Fruit fly (Drosophila melanogaster) whole organism, embryonic: ENCODE results near the gene CG42592.

Experiments used
- Adf1 ChIP-seq: fragments of 200-800 bp; sonication (Bioruptor generic); IDR thresholded peaks from 2 replicates; pipeline ENCODE4 v1.3.6; 2022; ENCODE audit warnings: missing biosample characterization, missing genetic modification characterization
- Bgb ChIP-seq: fragments of 200-800 bp; sonication (Bioruptor generic); IDR thresholded peaks from 2 replicates; pipeline ENCODE4 v1.3.6; 2022; ENCODE audit warnings: missing biosample characterization, missing genetic modification characterization; ENCODE audit not compliant: partially characterized antibody
- CG10366 ChIP-seq: fragments of 200-800 bp; sonication (Bioruptor generic); IDR thresholded peaks from 2 replicates; pipeline ENCODE4 v1.3.6; 2022; ENCODE audit warnings: missing biosample characterization, missing genetic modification characterization
- CG12104 ChIP-seq: fragments of 200-800 bp; sonication (Bioruptor generic); optimal IDR thresholded peaks from 3 replicates; lab custom pipeline; 2016; ENCODE audit warnings: missing biosample characterization, missing genetic modification characterization
- CG12391 ChIP-seq: fragments of 200-800 bp; sonication (Bioruptor generic); optimal IDR thresholded peaks from 3 replicates; lab custom pipeline; 2018; ENCODE audit warnings: missing biosample characterization, mild to moderate bottlenecking, missing genetic modification characterization, moderate library complexity
- CG15269 ChIP-seq: fragments of 200-800 bp; sonication (Bioruptor generic); optimal IDR thresholded peaks from 2 replicates; lab custom pipeline; 2018; ENCODE audit warnings: missing biosample characterization, mild to moderate bottlenecking, missing genetic modification characterization, moderate library complexity
- CG2120 ChIP-seq: fragments of 200-800 bp; sonication (Bioruptor generic); optimal IDR thresholded peaks from 3 replicates; lab custom pipeline; 2016; ENCODE audit warnings: missing biosample characterization, missing genetic modification characterization
- CG30403 ChIP-seq: fragments of 200-800 bp; sonication (Bioruptor generic); optimal IDR thresholded peaks from 3 replicates; lab custom pipeline; 2016; ENCODE audit warnings: missing biosample characterization, missing genetic modification characterization
- CG31365 ChIP-seq: fragments of 200-800 bp; sonication (Bioruptor generic); optimal IDR thresholded peaks from 2 replicates; lab custom pipeline; 2018; ENCODE audit warnings: missing biosample characterization, mild to moderate bottlenecking, missing genetic modification characterization
- CG31388 ChIP-seq: fragments of 200-800 bp; sonication (Bioruptor generic); optimal IDR thresholded peaks from 2 replicates; lab custom pipeline; 2016; ENCODE audit warnings: missing biosample characterization, missing genetic modification characterization
- CG3163 ChIP-seq: fragments of 200-800 bp; sonication (Bioruptor generic); optimal IDR thresholded peaks from 3 replicates; lab custom pipeline; 2016; ENCODE audit warnings: missing biosample characterization, missing genetic modification characterization
- CG6813 ChIP-seq: fragments of 200-800 bp; sonication (Bioruptor generic); optimal IDR thresholded peaks from 2 replicates; lab custom pipeline; 2017; ENCODE audit warnings: missing biosample characterization, missing genetic modification characterization, mild to moderate bottlenecking, moderate library complexity, missing genetic modification reagents
- CG8388 ChIP-seq: fragments of 200-800 bp; sonication (Bioruptor generic); optimal IDR thresholded peaks from 2 replicates; lab custom pipeline; 2019; ENCODE audit warnings: missing biosample characterization, mild to moderate bottlenecking, missing genetic modification characterization, moderate library complexity
- CG9817 ChIP-seq: fragments of 200-800 bp; sonication (Bioruptor generic); optimal IDR thresholded peaks from 2 replicates; lab custom pipeline; 2018; ENCODE audit warnings: missing biosample characterization, mild to moderate bottlenecking, missing genetic modification characterization, moderate library complexity
- CHES-1-like ChIP-seq: fragments of 200-800 bp; sonication (Bioruptor generic); optimal IDR thresholded peaks from 2 replicates; lab custom pipeline; 2016; ENCODE audit warnings: missing biosample characterization, missing genetic modification characterization
- D ChIP-seq, 2 experiments: fragments of 200-800 bp in 1 of 2; fragments of >200 bp in 1 of 2; sonication (Bioruptor generic) in 1 of 2; optimal IDR thresholded peaks; 2 replicates in 1 of 2; 3 replicates in 1 of 2; lab custom pipeline; 2017; ENCODE audit warnings: mild to moderate bottlenecking in 1 of 2, missing biosample characterization in 1 of 2, missing genetic modification characterization in 1 of 2, missing genetic modification reagents in 1 of 2
- Drgx ChIP-seq: fragments of 200-800 bp; sonication (Bioruptor generic); IDR thresholded peaks from 2 replicates; pipeline ENCODE4 v1.3.6; 2022; ENCODE audit warnings: missing biosample characterization, missing genetic modification characterization
- Eip74EF ChIP-seq, 2 experiments: fragments of 200-800 bp in 1 of 2; fragments of >200 bp in 1 of 2; sonication (Bioruptor generic) in 1 of 2; optimal IDR thresholded peaks; 2 replicates each; lab custom pipeline; 2017 to 2019; ENCODE audit warnings: missing biosample characterization in 2 of 2, missing genetic modification characterization in 2 of 2, mild to moderate bottlenecking in 1 of 2, moderate library complexity in 1 of 2
- Gug ChIP-seq: fragments of 200-800 bp; sonication (Bioruptor generic); IDR thresholded peaks from 4 replicates; pipeline ENCODE4 v1.3.6; 2022; ENCODE audit warnings: missing biosample characterization, missing genetic modification characterization
- HLH3B ChIP-seq: fragments of 200-800 bp; sonication (Bioruptor generic); IDR thresholded peaks from 2 replicates; pipeline ENCODE4 v1.3.6; 2022; ENCODE audit warnings: missing biosample characterization, missing genetic modification characterization
- HLH54F ChIP-seq: fragments of 200-800 bp; sonication (Bioruptor generic); optimal IDR thresholded peaks from 3 replicates; lab custom pipeline; 2016; ENCODE audit warnings: missing biosample characterization, missing genetic modification characterization
- HLHmδ ChIP-seq: fragments of 200-800 bp; sonication (Bioruptor generic); optimal IDR thresholded peaks from 2 replicates; lab custom pipeline; 2018; ENCODE audit warnings: missing biosample characterization, mild to moderate bottlenecking, missing genetic modification characterization, moderate library complexity
- Oaz ChIP-seq: fragments of 200-800 bp; sonication (Bioruptor generic); IDR thresholded peaks from 2 replicates; pipeline ENCODE4 v1.3.6; 2022; ENCODE audit warnings: missing biosample characterization, missing genetic modification characterization
- PHDP ChIP-seq: fragments of 200-800 bp; sonication (Bioruptor generic); optimal IDR thresholded peaks from 3 replicates; lab custom pipeline; 2018; ENCODE audit warnings: missing biosample characterization, mild to moderate bottlenecking, missing genetic modification characterization, moderate library complexity
- Poxn ChIP-seq: fragments of 200-800 bp; sonication (Bioruptor generic); IDR thresholded peaks from 2 replicates; pipeline ENCODE4 v1.3.6; 2022; ENCODE audit warnings: missing biosample characterization, missing genetic modification characterization
- Xbp1 ChIP-seq: fragments of 200-800 bp; sonication (Bioruptor generic); optimal IDR thresholded peaks from 3 replicates; lab custom pipeline; 2016; ENCODE audit warnings: missing biosample characterization, mild to moderate bottlenecking, missing genetic modification characterization
- bab2 ChIP-seq: fragments of 200-800 bp; sonication (Bioruptor generic); optimal IDR thresholded peaks from 2 replicates; lab custom pipeline; 2016; ENCODE audit warnings: missing biosample characterization, missing genetic modification characterization
- cato ChIP-seq: fragments of 200-800 bp; sonication (Bioruptor generic); optimal IDR thresholded peaks from 2 replicates; lab custom pipeline; 2016; ENCODE audit warnings: missing biosample characterization, missing genetic modification characterization, borderline replicate concordance
- chinmo ChIP-seq: fragments of 200-800 bp; sonication (Bioruptor generic); IDR thresholded peaks from 4 replicates; pipeline ENCODE4 v1.3.6; 2022; ENCODE audit warnings: missing biosample characterization, missing genetic modification characterization; ENCODE audit not compliant: partially characterized antibody
- dati ChIP-seq: fragments of 200-800 bp; sonication (Bioruptor generic); IDR thresholded peaks from 2 replicates; pipeline ENCODE4 v1.3.6; 2022; ENCODE audit warnings: missing biosample characterization, missing genetic modification characterization
- knrl ChIP-seq: fragments of 200-800 bp; sonication (Bioruptor generic); IDR thresholded peaks from 3 replicates; pipeline ENCODE4 v1.3.6; 2022; ENCODE audit warnings: missing biosample characterization, missing genetic modification characterization; ENCODE audit not compliant: partially characterized antibody
- lov ChIP-seq, 2 experiments: fragments of 200-800 bp in 1 of 2; fragments of >200 bp in 1 of 2; sonication (Bioruptor generic) in 1 of 2; IDR thresholded peaks in 1 of 2; optimal IDR thresholded peaks in 1 of 2; 2 replicates in 1 of 2; 3 replicates in 1 of 2; pipeline versions ENCODE4 v1.3.6 to Lab custom; 2017 to 2022; ENCODE audit warnings: missing biosample characterization in 1 of 2, missing genetic modification characterization in 1 of 2
- luna ChIP-seq: fragments of 200-800 bp; sonication (Bioruptor generic); optimal IDR thresholded peaks from 2 replicates; lab custom pipeline; 2016; ENCODE audit warnings: missing biosample characterization, missing genetic modification characterization
- nerfin-1 ChIP-seq: fragments of 200-800 bp; sonication (Bioruptor generic); optimal IDR thresholded peaks from 3 replicates; lab custom pipeline; 2019; ENCODE audit warnings: missing biosample characterization, mild to moderate bottlenecking, missing genetic modification characterization, moderate library complexity
- oc ChIP-seq: fragments of 200-800 bp; sonication (Bioruptor generic); optimal IDR thresholded peaks from 2 replicates; lab custom pipeline; 2018; ENCODE audit warnings: missing biosample characterization, mild to moderate bottlenecking, missing genetic modification characterization, moderate library complexity
- org-1 ChIP-seq: fragments of 200-800 bp; sonication (Bioruptor generic); optimal IDR thresholded peaks from 2 replicates; lab custom pipeline; 2017; ENCODE audit warnings: missing biosample characterization, missing genetic modification characterization
- pho ChIP-seq: fragments of 200-800 bp; sonication (Bioruptor generic); optimal IDR thresholded peaks from 2 replicates; lab custom pipeline; 2016; ENCODE audit warnings: missing biosample characterization, missing genetic modification characterization
- rib ChIP-seq: fragments of 200-800 bp; sonication (Bioruptor generic); IDR thresholded peaks from 2 replicates; pipeline ENCODE4 v1.3.6; 2022; ENCODE audit warnings: missing biosample characterization, missing genetic modification characterization
- sc ChIP-seq, 3 experiments: fragments of >200 bp in 2 of 3; fragments of 200-800 bp in 1 of 3; sonication (Bioruptor generic) in 1 of 3; optimal IDR thresholded peaks; 2 replicates in 2 of 3; 3 replicates in 1 of 3; lab custom pipeline; 2017; ENCODE audit warnings: mild to moderate bottlenecking in 1 of 3, missing biosample characterization in 1 of 3, missing genetic modification characterization in 1 of 3, missing genetic modification reagents in 1 of 3
- scrt ChIP-seq: fragments of 200-800 bp; sonication (Bioruptor generic); optimal IDR thresholded peaks from 2 replicates; lab custom pipeline; 2018; ENCODE audit warnings: missing biosample characterization, mild to moderate bottlenecking, missing genetic modification characterization, moderate library complexity
- sd ChIP-seq: fragments of 200-800 bp; sonication (Bioruptor generic); optimal IDR thresholded peaks from 3 replicates; lab custom pipeline; 2018; ENCODE audit warnings: missing biosample characterization, mild to moderate bottlenecking, missing genetic modification characterization, moderate library complexity
- sqz ChIP-seq: fragments of 200-800 bp; sonication (Bioruptor generic); optimal IDR thresholded peaks from 3 replicates; lab custom pipeline; 2018; ENCODE audit warnings: missing biosample characterization, mild to moderate bottlenecking, missing genetic modification characterization
- vfl ChIP-seq: fragments of 200-800 bp; sonication (Bioruptor generic); optimal IDR thresholded peaks from 2 replicates; lab custom pipeline; 2016; ENCODE audit warnings: missing biosample characterization, missing genetic modification characterization
- vnd ChIP-seq: fragments of 200-800 bp; sonication (Bioruptor generic); IDR thresholded peaks from 3 replicates; pipeline ENCODE4 v1.3.6; 2022; ENCODE audit warnings: missing biosample characterization, missing genetic modification characterization; ENCODE audit not compliant: partially characterized antibody
- vvl ChIP-seq: fragments of 200-800 bp; sonication (Bioruptor generic); IDR thresholded peaks from 2 replicates; pipeline ENCODE4 v1.3.6; 2022; ENCODE audit warnings: missing biosample characterization, missing genetic modification characterization
- zfh1 ChIP-seq: fragments of 200-800 bp; sonication (Bioruptor generic); IDR thresholded peaks from 3 replicates; pipeline ENCODE4 v1.3.6; 2022; ENCODE audit warnings: missing biosample characterization, missing genetic modification characterization

The CG42592 gene

DNA sequence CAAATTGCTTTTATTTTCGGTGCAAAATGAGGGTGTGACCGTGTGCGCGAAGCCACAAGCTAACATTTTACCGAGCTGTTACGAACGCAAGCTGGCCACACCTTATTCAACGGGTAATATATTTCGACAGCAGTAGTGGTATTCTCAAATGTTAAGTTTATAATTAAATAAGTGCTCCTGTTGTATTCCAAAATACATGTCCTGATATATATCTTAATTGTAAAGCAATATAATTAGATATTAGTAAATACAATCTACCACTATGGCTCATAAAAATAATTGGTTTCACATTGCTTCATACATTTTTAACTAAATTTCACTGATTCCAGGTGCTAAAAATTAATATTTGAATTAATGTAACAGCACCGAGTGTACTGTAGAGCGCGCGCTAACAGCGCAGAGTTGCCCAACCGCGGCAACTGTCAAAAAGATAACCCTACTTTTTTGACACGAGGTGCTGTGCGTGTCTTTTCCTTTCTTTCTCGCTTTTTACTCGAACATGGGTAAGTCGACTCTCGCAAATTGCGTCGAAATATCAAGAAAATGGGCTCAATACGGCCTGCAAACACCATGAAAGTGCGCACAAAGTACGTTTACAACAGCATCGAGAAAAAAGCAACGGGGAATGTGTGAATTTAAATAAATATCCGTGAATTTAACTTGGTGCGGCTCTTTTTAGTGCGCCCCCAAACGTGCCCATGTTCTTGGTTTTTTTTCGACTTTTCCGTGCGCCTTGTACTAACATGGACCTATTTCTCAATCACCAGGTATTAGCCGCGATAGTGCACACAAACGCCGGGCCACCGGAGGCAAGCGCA, 25.6 kb upstream of the CG42592 start, which contains the start of the genes CG15514 and RpS8 (continued):
- TF ChIP-seq HLHmδ = peak; percentile 69
- peak; percentile 72 for TF ChIP-seq nerfin-1 (tag; lab: Kevin White, UChicago)
- TF ChIP-seq knrl = no peak
- no peak for TF ChIP-seq cato
- TF ChIP-seq CG12391 (tag; lab: Kevin White, UChicago) = peak; percentile 74
- no peak for TF ChIP-seq vnd (GFP tag; lab: Robert Waterston, UW)
- TF ChIP-seq CG31365 (tag; lab: Kevin White, UChicago) = peak; percentile 34
- TF ChIP-seq CG3163 (GFP tag; lab: Kevin White, UChicago) = no peak
- no peak for TF ChIP-seq Poxn
- peak; percentile 62 for TF ChIP-seq HLH3B (GFP tag; lab: Robert Waterston, UW)
- TF ChIP-seq D (optimal IDR thresholded peaks at IDR 0.05; lab: Kevin White, UChicago) = no peak
- peak; percentile 29 for TF ChIP-seq D (GFP tag; optimal IDR thresholded peaks at IDR 0.05; lab: Kevin White, UChicago)
- TF ChIP-seq CHES-1-like (GFP tag; lab: Kevin White, UChicago) = peak; percentile 39
- TF ChIP-seq PHDP (tag; lab: Kevin White, UChicago) = peak; percentile 57
- peak; percentile 6 for TF ChIP-seq pho (GFP tag; lab: Kevin White, UChicago)
- TF ChIP-seq vfl = no peak
- peak; percentile 13 for TF ChIP-seq bab2
- TF ChIP-seq Xbp1 (GFP tag; lab: Kevin White, UChicago) = peak; percentile 64
- peak; percentile 43 for TF ChIP-seq CG2120 (GFP tag; lab: Kevin White, UChicago)
- peak; percentile 55; the same call in 1 of the 2 replicates for TF ChIP-seq vvl
- peak; percentile 44 for TF ChIP-seq org-1 (GFP tag; lab: Kevin White, UChicago)
- no peak for TF ChIP-seq sd (tag; lab: Kevin White, UChicago)
- no peak for TF ChIP-seq lov (optimal IDR thresholded peaks at IDR 0.05; lab: Kevin White, UChicago)
- no peak for TF ChIP-seq lov (GFP tag; IDR thresholded peaks at IDR 0.05; lab: Robert Waterston, UW)
- 0 out of 4 replicates have a peak, but pooled peaks have one; percentile 6 for TF ChIP-seq chinmo
- no peak for TF ChIP-seq rib (GFP tag; lab: Robert Waterston, UW)
- peak; percentile 13 for TF ChIP-seq oc (tag; lab: Kevin White, UChicago)
- peak; percentile 64; the same call in 2 of the 3 replicates for TF ChIP-seq zfh1 (GFP tag; lab: Robert Waterston, UW)
- 0 out of 2 replicates have a peak, but pooled peaks have one; percentile 47 for TF ChIP-seq Oaz (GFP tag; lab: Robert Waterston, UW)
- TF ChIP-seq sc (optimal IDR thresholded peaks at IDR 0.05; lab: Kevin White, UChicago) = no peak
- peak; percentile 17 for TF ChIP-seq sc (GFP tag; optimal IDR thresholded peaks at IDR 0.05; lab: Kevin White, UChicago)
- peak; percentile 51 for TF ChIP-seq scrt (GFP tag; lab: Kevin White, UChicago)
- TF ChIP-seq Eip74EF (GFP tag; optimal IDR thresholded peaks at IDR 0.05; lab: Kevin White, UChicago) = no peak
- TF ChIP-seq CG31388 = no peak
- TF ChIP-seq sqz (GFP tag; lab: Kevin White, UChicago) = no peak
- TF ChIP-seq CG6813 (GFP tag; lab: Kevin White, UChicago) = peak; percentile 49
- TF ChIP-seq CG30403 (GFP tag; lab: Kevin White, UChicago) = peak; percentile 58
- TF ChIP-seq CG15269 (tag; lab: Kevin White, UChicago) = peak; percentile 60
- TF ChIP-seq CG10366 (GFP tag; lab: Robert Waterston, UW) = peak; percentile 31; the same call in 1 of the 2 replicates
- no peak for TF ChIP-seq luna
- no peak for TF ChIP-seq HLH54F (GFP tag; lab: Kevin White, UChicago)
- TF ChIP-seq Drgx (GFP tag; lab: Robert Waterston, UW) = no peak
- 0 out of 2 replicates have a peak, but pooled peaks have one; percentile 20 for TF ChIP-seq Bgb (GFP tag; lab: Robert Waterston, UW)
- no peak for TF ChIP-seq dati (GFP tag; lab: Robert Waterston, UW)
- TF ChIP-seq CG9817 (tag; lab: Kevin White, UChicago) = peak; percentile 63
- peak; percentile 11; the same call in 1 of the 4 replicates for TF ChIP-seq Gug (GFP tag; lab: Robert Waterston, UW)
- TF ChIP-seq CG8388 (GFP tag; lab: Kevin White, UChicago) = peak; percentile 50
- no peak; the same call in 1 of the 2 replicates for TF ChIP-seq Adf1 (GFP tag; lab: Robert Waterston, UW)
- peak; percentile 63 for TF ChIP-seq CG12104
